Worm (Caenorhabditis elegans) whole organism, early embryonic: ENCODE measurements around the gene srh-89.

ENCODE experiments used
- B0310.2 ChIP-seq: sonication (generic microtip); optimal IDR thresholded peaks from 2 replicates; lab custom pipeline; 2016; ENCODE audit warnings: mild to moderate bottlenecking, missing genetic modification characterization, missing compliant biosample characterization
- F13C5.2 ChIP-seq: sonication (generic microtip); optimal IDR thresholded peaks from 2 replicates; lab custom pipeline; 2017; ENCODE audit warnings: mild to moderate bottlenecking, missing genetic modification characterization, inconsistent platforms, missing compliant biosample characterization
- aly-1 ChIP-seq: sonication (generic microtip); optimal IDR thresholded peaks from 2 replicates; lab custom pipeline; 2016; ENCODE audit warnings: missing genetic modification characterization, missing compliant biosample characterization
- ama-1 ChIP-seq: fragments of 150-350 bp; optimal IDR thresholded peaks from 2 replicates; lab custom pipeline; 2014
- ceh-13 ChIP-seq: fragments of 200-800 bp; sonication (Bioruptor generic); optimal IDR thresholded peaks from 2 replicates; lab custom pipeline; 2018; ENCODE audit warnings: mild to moderate bottlenecking, missing genetic modification characterization, missing compliant biosample characterization
- ceh-36 ChIP-seq: sonication (generic microtip); optimal IDR thresholded peaks from 2 replicates; lab custom pipeline; 2016; ENCODE audit warnings: missing genetic modification characterization, inconsistent platforms, missing compliant biosample characterization
- ets-7 ChIP-seq: sonication (generic microtip); optimal IDR thresholded peaks from 2 replicates; lab custom pipeline; 2016; ENCODE audit warnings: missing genotype, missing genetic modification characterization, missing compliant biosample characterization
- hmbx-1 ChIP-seq: sonication (generic microtip); optimal IDR thresholded peaks from 2 replicates; lab custom pipeline; 2016; ENCODE audit warnings: mild to moderate bottlenecking, missing genetic modification characterization, missing compliant biosample characterization
- hmg-4 ChIP-seq: fragments of 200-800 bp; sonication (Bioruptor generic); optimal IDR thresholded peaks from 2 replicates; lab custom pipeline; 2018; ENCODE audit warnings: mild to moderate bottlenecking, missing genetic modification characterization, missing compliant biosample characterization
- pes-1 ChIP-seq: fragments of 200-800 bp; sonication (Bioruptor generic); IDR thresholded peaks from 2 replicates; pipeline ENCODE4 v1.3.6; 2022; ENCODE audit warnings: missing genetic modification reagents, missing genetic modification characterization, missing compliant biosample characterization
- scrt-1 ChIP-seq: fragments of 200-800 bp; sonication (Bioruptor generic); IDR thresholded peaks from 2 replicates; pipeline ENCODE4 v1.3.6; 2022; ENCODE audit warnings: missing genetic modification characterization, missing compliant biosample characterization
- sea-1 ChIP-seq: fragments of 200-800 bp; sonication (Bioruptor generic); conservative IDR thresholded peaks from 2 replicates; pipeline ENCODE4 v1.3.6; 2022; ENCODE audit warnings: missing genetic modification characterization, missing compliant biosample characterization
- tbx-11 ChIP-seq: fragments of 200-800 bp; sonication (Bioruptor generic); IDR thresholded peaks from 2 replicates; pipeline ENCODE4 v1.3.6; 2022; ENCODE audit warnings: missing genetic modification characterization, missing compliant biosample characterization
- tbx-37 ChIP-seq: fragments of 200-800 bp; sonication (Bioruptor generic); conservative IDR thresholded peaks from 2 replicates; pipeline ENCODE4 v1.3.6; 2022; ENCODE audit warnings: missing genetic modification reagents, missing genetic modification characterization, missing compliant biosample characterization
- tra-4 ChIP-seq: sonication (generic microtip); optimal IDR thresholded peaks from 2 replicates; lab custom pipeline; 2017; ENCODE audit warnings: missing genetic modification characterization, missing compliant biosample characterization

The srh-89 gene

ce11 chrV:7417018-7417716, 47.4 kb downstream of the srh-89 start, which contains the start of gene srw-67:
Gene srw-67 (plus strand): TSS chrV:7417660.
- no peak for TF ChIP-seq tra-4 (tag; lab: Kevin White, UChicago)
- no peak for TF ChIP-seq ceh-36
- no peak for TF ChIP-seq F13C5.2
- no peak for TF ChIP-seq ets-7 (tag; lab: Kevin White, UChicago)
- TF ChIP-seq scrt-1 (GFP tag; lab: Robert Waterston, UW): no peak
- TF ChIP-seq hmg-4: no peak
- TF ChIP-seq ama-1 (lab: Kevin White, UChicago): no peak
- TF ChIP-seq B0310.2 (tag; lab: Kevin White, UChicago): no peak
- TF ChIP-seq tbx-37 (GFP tag; lab: Robert Waterston, UW): no peak
- no peak for TF ChIP-seq ceh-13
- no peak for TF ChIP-seq pes-1 (GFP tag; lab: Robert Waterston, UW)
- no peak for TF ChIP-seq tbx-11 (GFP tag; lab: Robert Waterston, UW)

ce11 chrV:7416569-7416968, 48.0 kb downstream of the srh-89 start:
- TF ChIP-seq ama-1 (lab: Kevin White, UChicago) (no peak), ets-7 (tag; lab: Kevin White, UChicago) (no peak), scrt-1 (GFP tag; lab: Robert Waterston, UW) (no peak), B0310.2 (tag; lab: Kevin White, UChicago) (no peak), hmbx-1 (tag; lab: Kevin White, UChicago) (no peak), pes-1 (GFP tag; lab: Robert Waterston, UW) (no peak), ceh-13 (no peak), hmg-4 (no peak), aly-1 (no peak), tra-4 (tag; lab: Kevin White, UChicago) (no peak)

- TF ChIP-seq sea-1 (GFP tag; lab: Robert Waterston, UW): no peak
- TF ChIP-seq ceh-13: no peak
- TF ChIP-seq aly-1: no peak
- no peak for TF ChIP-seq hmbx-1 (tag; lab: Kevin White, UChicago)
- no peak for TF ChIP-seq tra-4 (tag; lab: Kevin White, UChicago)
- TF ChIP-seq B0310.2 (tag; lab: Kevin White, UChicago): no peak
- no peak for TF ChIP-seq scrt-1 (GFP tag; lab: Robert Waterston, UW)
- TF ChIP-seq ets-7 (tag; lab: Kevin White, UChicago): no peak
Observed at ce11 chrV:7415780-7416428, 48.7 kb downstream of the srh-89 start, which contains the start of gene F18E3.13. Gene F18E3.13 (plus strand): TSS chrV:7416164.

ce11 chrV:7414909-7415308, 49.7 kb downstream of the srh-89 start, which contains the start of gene F18E3.12:
Gene F18E3.12 (plus strand): TSS chrV:7414985.
- no peak for TF ChIP-seq hmbx-1 (tag; lab: Kevin White, UChicago)
- no peak for TF ChIP-seq hmg-4
- TF ChIP-seq sea-1 (GFP tag; lab: Robert Waterston, UW): no peak
- TF ChIP-seq ets-7 (tag; lab: Kevin White, UChicago): no peak
- TF ChIP-seq F13C5.2: no peak
- no peak for TF ChIP-seq tbx-11 (GFP tag; lab: Robert Waterston, UW)
- TF ChIP-seq tbx-37 (GFP tag; lab: Robert Waterston, UW): no peak
